Worm (Caenorhabditis elegans) whole organism, L4 larva: ENCODE results near the gene W02A2.9.
A peak's percentile ranks its signal among the peaks of the same experiment; 100 is the strongest.

Experiments used
- D1046.2 ChIP-seq: fragments of 200-800 bp; sonication (Bioruptor generic); IDR thresholded peaks from 2 replicates; pipeline ENCODE4 v1.3.6; 2022; ENCODE audit warnings: missing genetic modification characterization, missing compliant biosample characterization
- F10B5.3 ChIP-seq: sonication (generic microtip); optimal IDR thresholded peaks from 2 replicates; lab custom pipeline; 2016; ENCODE audit warnings: mild to moderate bottlenecking, missing genetic modification characterization, missing compliant biosample characterization
- F37D6.2 ChIP-seq: sonication (generic microtip); optimal IDR thresholded peaks from 2 replicates; lab custom pipeline; 2016; ENCODE audit warnings: mild to moderate bottlenecking, missing genetic modification characterization, missing compliant biosample characterization
- Y105C5A.15 ChIP-seq: fragments of 200-800 bp; sonication (Bioruptor generic); IDR thresholded peaks from 2 replicates; pipeline ENCODE4 v1.3.6; 2022; ENCODE audit warnings: missing genetic modification characterization, missing compliant biosample characterization
- Y48G9A.11 ChIP-seq: fragments of 200-800 bp; sonication (Bioruptor generic); IDR thresholded peaks from 2 replicates; pipeline ENCODE4 v1.3.6; 2022; ENCODE audit warnings: missing genetic modification reagents, missing genetic modification characterization, missing compliant biosample characterization
- Y5F2A.4 ChIP-seq: fragments of 200-800 bp; sonication (Bioruptor generic); optimal IDR thresholded peaks from 2 replicates; lab custom pipeline; 2018; ENCODE audit warnings: mild to moderate bottlenecking, missing genetic modification characterization, missing compliant biosample characterization
- Y75B8A.6 ChIP-seq: fragments of 200-800 bp; sonication (Bioruptor generic); IDR thresholded peaks from 2 replicates; pipeline ENCODE4 v1.3.6; 2022; ENCODE audit warnings: missing genetic modification reagents, missing genetic modification characterization, missing compliant biosample characterization
- ZK337.2 ChIP-seq: fragments of 200-800 bp; sonication (Bioruptor generic); IDR thresholded peaks from 2 replicates; pipeline ENCODE4 v1.3.6; 2022; ENCODE audit warnings: missing genetic modification reagents, missing genetic modification characterization, missing compliant biosample characterization
- ZK546.5 ChIP-seq, 2 experiments: sonication (generic microtip); optimal IDR thresholded peaks; 2 replicates each; lab custom pipeline; 2017; ENCODE audit warnings: missing biosample characterization in 2 of 2, missing genetic modification characterization in 2 of 2
- aha-1 ChIP-seq: fragments of 150-350 bp; peaks from one replicate; lab custom pipeline; 2014; ENCODE audit warnings: missing biosample characterization, missing genetic modification characterization
- aly-2 ChIP-seq: sonication (generic microtip); optimal IDR thresholded peaks from 2 replicates; lab custom pipeline; 2018; ENCODE audit warnings: missing biosample characterization, missing genetic modification characterization
- arid-1 ChIP-seq: fragments of 200-800 bp; sonication (Bioruptor generic); conservative IDR thresholded peaks from 2 replicates; pipeline ENCODE4 v1.3.6; 2022; ENCODE audit warnings: missing genetic modification reagents, missing genetic modification characterization, missing compliant biosample characterization
- ceh-20 ChIP-seq: fragments of 200-800 bp; sonication (Bioruptor generic); IDR thresholded peaks from 2 replicates; pipeline ENCODE4 v1.3.6; 2022; ENCODE audit warnings: missing genetic modification reagents, missing genetic modification characterization, missing compliant biosample characterization
- ceh-62 ChIP-seq: sonication (generic microtip); optimal IDR thresholded peaks from 2 replicates; lab custom pipeline; 2017; ENCODE audit warnings: missing biosample characterization, missing genetic modification characterization
- ceh-82 ChIP-seq: sonication (generic microtip); optimal IDR thresholded peaks from 2 replicates; lab custom pipeline; 2017; ENCODE audit warnings: missing biosample characterization, missing genetic modification characterization
- daf-12 ChIP-seq: fragments of 150-350 bp; optimal IDR thresholded peaks from 2 replicates; lab custom pipeline; 2014; ENCODE audit warnings: missing biosample characterization, missing genetic modification reagents, missing genetic modification characterization
- daf-19 ChIP-seq: fragments of 200-800 bp; sonication (Bioruptor generic); conservative IDR thresholded peaks from 2 replicates; pipeline ENCODE4 v1.3.6; 2022; ENCODE audit warnings: missing genetic modification characterization, missing compliant biosample characterization
- daf-8 ChIP-seq: fragments of 200-800 bp; sonication (Bioruptor generic); IDR thresholded peaks from 2 replicates; pipeline ENCODE4 v1.3.6; 2022; ENCODE audit warnings: missing genetic modification characterization, missing compliant biosample characterization
- dmd-8 ChIP-seq: fragments of 200-800 bp; sonication (Bioruptor generic); IDR thresholded peaks from 2 replicates; pipeline ENCODE4 v1.3.6; 2022; ENCODE audit warnings: missing genetic modification characterization, missing compliant biosample characterization
- dmd-9 ChIP-seq: fragments of 200-800 bp; sonication (Bioruptor generic); IDR thresholded peaks from 2 replicates; pipeline ENCODE4 v1.3.6; 2022; ENCODE audit warnings: missing genetic modification reagents, missing genetic modification characterization, missing compliant biosample characterization
- duxl-1 ChIP-seq: sonication (generic microtip); optimal IDR thresholded peaks from 2 replicates; lab custom pipeline; 2016; ENCODE audit warnings: mild to moderate bottlenecking, missing genetic modification characterization, moderate library complexity, missing compliant biosample characterization; ENCODE audit not compliant: poor library complexity
- dve-1 ChIP-seq: sonication (generic microtip); optimal IDR thresholded peaks from 2 replicates; lab custom pipeline; 2017; ENCODE audit warnings: antibody characterized with exemption, mild to moderate bottlenecking, missing genetic modification characterization, missing compliant biosample characterization; ENCODE audit not compliant: insufficient read depth
- egl-27 ChIP-seq: sonication (generic microtip); optimal IDR thresholded peaks from 3 replicates; lab custom pipeline; 2017; ENCODE audit warnings: missing biosample characterization, missing genetic modification reagents, missing genetic modification characterization
- egl-43 ChIP-seq: fragments of 200-800 bp; sonication (Bioruptor generic); IDR thresholded peaks from 2 replicates; pipeline ENCODE4 v1.3.6; 2022; ENCODE audit warnings: missing genetic modification reagents, missing genetic modification characterization, missing compliant biosample characterization
- fkh-10 ChIP-seq: fragments of 150-350 bp; optimal IDR thresholded peaks from 2 replicates; lab custom pipeline; 2014; ENCODE audit warnings: missing biosample characterization, missing genetic modification reagents, missing genetic modification characterization
- hlh-30 ChIP-seq: sonication (generic microtip); optimal IDR thresholded peaks from 2 replicates; lab custom pipeline; 2017; ENCODE audit warnings: antibody characterized with exemption, mild to moderate bottlenecking, missing genetic modification characterization, missing compliant biosample characterization; ENCODE audit not compliant: insufficient read depth
- lin-1 ChIP-seq: fragments of 200-800 bp; sonication (Bioruptor generic); IDR thresholded peaks from 2 replicates; pipeline ENCODE4 v1.3.6; 2022; ENCODE audit warnings: missing genetic modification reagents, missing genetic modification characterization, missing compliant biosample characterization
- lin-13 ChIP-seq: fragments of 150-350 bp; optimal IDR thresholded peaks from 2 replicates; lab custom pipeline; 2014; ENCODE audit warnings: missing biosample characterization, missing genetic modification reagents, missing genetic modification characterization
- lin-15B ChIP-seq: fragments of 150-350 bp; sonication (generic microtip); optimal IDR thresholded peaks from 3 replicates; lab custom pipeline; 2014; ENCODE audit warnings: missing biosample characterization, missing genetic modification characterization
- lin-29 ChIP-seq: fragments of 200-800 bp; sonication (Bioruptor generic); IDR thresholded peaks from 2 replicates; pipeline ENCODE4 v1.3.6; 2022; ENCODE audit warnings: missing genetic modification reagents, missing genetic modification characterization, missing compliant biosample characterization
- lin-38 ChIP-seq: fragments of 200-800 bp; sonication (Bioruptor generic); IDR thresholded peaks from 2 replicates; pipeline ENCODE4 v1.3.6; 2022; ENCODE audit warnings: missing genetic modification reagents, missing genetic modification characterization, missing compliant biosample characterization
- madf-9 ChIP-seq: fragments of 200-800 bp; sonication (Bioruptor generic); conservative IDR thresholded peaks from 2 replicates; pipeline ENCODE4 v1.3.6; 2022; ENCODE audit warnings: missing genetic modification reagents, missing genetic modification characterization, missing compliant biosample characterization
- mdl-1 ChIP-seq, 2 experiments: fragments of 150-350 bp in 1 of 2; sonication (generic microtip) in 1 of 2; optimal IDR thresholded peaks; 2 replicates each; lab custom pipeline; 2014 to 2017; ENCODE audit warnings: missing biosample characterization in 2 of 2, missing genetic modification characterization in 2 of 2
- mdt-29 ChIP-seq: fragments of 200-800 bp; sonication (Bioruptor generic); IDR thresholded peaks from 2 replicates; pipeline ENCODE4 v1.3.6; 2022; ENCODE audit warnings: missing genetic modification reagents, missing genetic modification characterization, missing compliant biosample characterization
- mxl-2 ChIP-seq: fragments of 200-800 bp; sonication (Bioruptor generic); conservative IDR thresholded peaks from 2 replicates; pipeline ENCODE4 v1.3.6; 2022; ENCODE audit warnings: missing genetic modification reagents, missing genetic modification characterization, missing compliant biosample characterization
- nhr-11 ChIP-seq: fragments of 150-350 bp; optimal IDR thresholded peaks from 2 replicates; lab custom pipeline; 2014; ENCODE audit warnings: missing biosample characterization, missing genetic modification characterization
- nhr-111 ChIP-seq: fragments of 200-800 bp; sonication (Bioruptor generic); optimal IDR thresholded peaks from 2 replicates; lab custom pipeline; 2018; ENCODE audit warnings: mild to moderate bottlenecking, missing genetic modification characterization, missing compliant biosample characterization
- nhr-28 ChIP-seq: fragments of 150-350 bp; optimal IDR thresholded peaks from 2 replicates; lab custom pipeline; 2014; ENCODE audit warnings: missing biosample characterization, missing genetic modification characterization
- nhr-41 ChIP-seq: fragments of 200-800 bp; sonication (Bioruptor generic); IDR thresholded peaks from 2 replicates; pipeline ENCODE4 v1.3.6; 2022; ENCODE audit warnings: missing genetic modification reagents, missing genetic modification characterization, missing compliant biosample characterization
- nhr-42 ChIP-seq: fragments of 200-800 bp; sonication (Bioruptor generic); IDR thresholded peaks from 2 replicates; pipeline ENCODE4 v1.3.6; 2022; ENCODE audit warnings: missing genetic modification characterization, missing compliant biosample characterization
- nhr-48 ChIP-seq: sonication (generic microtip); optimal IDR thresholded peaks from 2 replicates; lab custom pipeline; 2016; ENCODE audit warnings: mild to moderate bottlenecking, missing genetic modification characterization, missing compliant biosample characterization
- pqm-1 ChIP-seq: sonication (generic microtip); optimal IDR thresholded peaks from 2 replicates; lab custom pipeline; 2017; ENCODE audit warnings: missing biosample characterization, missing genetic modification characterization
- rbr-2 ChIP-seq: sonication (generic microtip); optimal IDR thresholded peaks from 2 replicates; lab custom pipeline; 2016; ENCODE audit warnings: missing genotype, missing genetic modification characterization, missing compliant biosample characterization
- skn-1 ChIP-seq: fragments of 150-350 bp; optimal IDR thresholded peaks from 2 replicates; lab custom pipeline; 2014; ENCODE audit warnings: missing biosample characterization, missing genetic modification characterization
- snpc-1.2 ChIP-seq: fragments of 200-800 bp; sonication (Bioruptor generic); IDR thresholded peaks from 2 replicates; pipeline ENCODE4 v1.3.6; 2022; ENCODE audit warnings: missing genetic modification reagents, missing genetic modification characterization, missing compliant biosample characterization
- spr-3 ChIP-seq: fragments of 200-800 bp; sonication (Bioruptor generic); optimal IDR thresholded peaks from 2 replicates; lab custom pipeline; 2018; ENCODE audit warnings: mild to moderate bottlenecking, missing genetic modification characterization, missing compliant biosample characterization
- tra-1 ChIP-seq: fragments of 200-800 bp; sonication (Bioruptor generic); IDR thresholded peaks from 2 replicates; pipeline ENCODE4 v1.3.6; 2022; ENCODE audit warnings: missing genetic modification reagents, missing genetic modification characterization, missing compliant biosample characterization
- unc-62 ChIP-seq, 3 experiments: fragments of 150-350 bp in 1 of 3; sonication (generic microtip); optimal IDR thresholded peaks in 2 of 3; peaks in 1 of 3; 1 replicate in 1 of 3; 2 replicates in 2 of 3; lab custom pipeline; 2014 to 2017; ENCODE audit warnings: missing biosample characterization in 3 of 3, missing genetic modification characterization in 3 of 3, missing genetic modification reagents in 3 of 3, missing genotype in 1 of 3
- zag-1 ChIP-seq: fragments of 150-350 bp; optimal IDR thresholded peaks from 2 replicates; lab custom pipeline; 2014; ENCODE audit warnings: missing biosample characterization, missing genetic modification characterization
- zfp-2 ChIP-seq: sonication (generic microtip); optimal IDR thresholded peaks from 2 replicates; lab custom pipeline; 2016; ENCODE audit warnings: mild to moderate bottlenecking, missing genetic modification characterization, missing compliant biosample characterization
- zip-2 ChIP-seq: fragments of 150-350 bp; optimal IDR thresholded peaks from 2 replicates; lab custom pipeline; 2014; ENCODE audit warnings: missing biosample characterization, missing genetic modification characterization
- ztf-7 ChIP-seq: fragments of 150-350 bp; optimal IDR thresholded peaks from 2 replicates; lab custom pipeline; 2014; ENCODE audit warnings: missing biosample characterization, missing genetic modification characterization

Gene W02A2.9

DNA sequence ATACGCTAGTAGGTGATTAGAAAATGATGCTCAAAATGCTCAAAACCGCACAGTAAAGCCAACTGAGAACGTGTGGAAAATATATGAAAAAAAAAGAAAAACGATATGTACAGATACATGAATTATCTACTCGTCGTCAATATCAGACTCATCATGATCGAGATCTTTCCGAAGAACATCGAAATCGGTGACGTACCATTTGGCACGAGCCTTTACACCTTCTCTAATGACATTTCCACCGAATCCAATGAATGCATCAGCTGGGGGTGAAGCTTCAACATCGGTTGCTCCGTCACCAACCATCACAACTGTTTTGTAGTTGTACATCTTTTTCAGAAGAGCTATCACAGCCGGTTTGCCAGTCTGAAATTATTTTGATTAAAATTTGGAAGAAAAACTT lies 41.8 kb downstream of the W02A2.9 start:
- TF ChIP-seq egl-27 = no peak
- TF ChIP-seq mdt-29 (GFP tag; lab: Robert Waterston, UW) = no peak
- 0 out of 2 replicates have a peak, but pooled peaks have one; percentile 49 for TF ChIP-seq dmd-8
- no peak for TF ChIP-seq zip-2 (tag; lab: Kevin White, UChicago)
- TF ChIP-seq tra-1 (GFP tag; lab: Robert Waterston, UW) = 0 out of 2 replicates have a peak, but pooled peaks have one; percentile 26
- TF ChIP-seq duxl-1 (tag; lab: Kevin White, UChicago) = peak; percentile 34
- TF ChIP-seq nhr-11 (tag; lab: Kevin White, UChicago) = no peak
- no peak for TF ChIP-seq lin-15B (tag; lab: Kevin White, UChicago)
- TF ChIP-seq zfp-2 (tag; lab: Kevin White, UChicago) = no peak
- TF ChIP-seq dmd-9 = no peak
- TF ChIP-seq egl-43 = peak; percentile 67
- TF ChIP-seq lin-1 = peak; percentile 38; the same call in 1 of the 2 replicates
- TF ChIP-seq daf-8 (GFP tag; lab: Robert Waterston, UW) = no peak
- no peak for TF ChIP-seq pqm-1 (tag; lab: Kevin White, UChicago)
- TF ChIP-seq zag-1 (tag; lab: Kevin White, UChicago) = no peak
- no peak for TF ChIP-seq daf-12 (tag; lab: Kevin White, UChicago)
- TF ChIP-seq ceh-82 = no peak
- TF ChIP-seq Y5F2A.4 = no peak
- no peak for TF ChIP-seq mdl-1 (tag; optimal IDR thresholded peaks at IDR 0.05; lab: Kevin White, UChicago)
- no peak for TF ChIP-seq arid-1 (GFP tag; lab: Robert Waterston, UW)
- no peak for TF ChIP-seq mxl-2 (GFP tag; lab: Robert Waterston, UW)
- TF ChIP-seq skn-1 (tag; lab: Kevin White, UChicago) = no peak
- no peak for TF ChIP-seq hlh-30 (tag; lab: Kevin White, UChicago)
- no peak for TF ChIP-seq F37D6.2 (tag; lab: Kevin White, UChicago)
- TF ChIP-seq unc-62 (GFP tag; optimal IDR thresholded peaks at IDR 0.05 in 1 of 2; lab: Kevin White, UChicago) = no peak
- no peak for TF ChIP-seq unc-62 (tag; optimal IDR thresholded peaks at IDR 0.05; lab: Kevin White, UChicago)
- no peak for TF ChIP-seq nhr-28 (tag; lab: Kevin White, UChicago)
- no peak for TF ChIP-seq aha-1
- peak; percentile 43 for TF ChIP-seq nhr-111 (GFP tag; lab: Kevin White, UChicago)
- 0 out of 2 replicates have a peak, but pooled peaks have one; percentile 34 for TF ChIP-seq Y105C5A.15 (GFP tag; lab: Robert Waterston, UW)
- no peak for TF ChIP-seq Y48G9A.11
- no peak for TF ChIP-seq ceh-62
- TF ChIP-seq D1046.2 = no peak
- TF ChIP-seq aly-2 (tag; lab: Kevin White, UChicago) = no peak
- TF ChIP-seq F10B5.3 (tag; lab: Kevin White, UChicago) = no peak
- TF ChIP-seq snpc-1.2 (GFP tag; lab: Robert Waterston, UW) = 0 out of 2 replicates have a peak, but pooled peaks have one; percentile 11
- no peak for TF ChIP-seq lin-13 (GFP tag; lab: Kevin White, UChicago)
- TF ChIP-seq lin-29 (GFP tag; lab: Robert Waterston, UW) = no peak
- TF ChIP-seq ZK337.2 = no peak
- no peak for TF ChIP-seq nhr-48 (tag; lab: Kevin White, UChicago)
- no peak for TF ChIP-seq madf-9 (GFP tag; lab: Robert Waterston, UW)
- no peak for TF ChIP-seq rbr-2 (tag; lab: Kevin White, UChicago)
- no peak for TF ChIP-seq ZK546.5 (tag; optimal IDR thresholded peaks at IDR 0.05; lab: Kevin White, UChicago)
- no peak for TF ChIP-seq dve-1 (tag; lab: Kevin White, UChicago)
- TF ChIP-seq nhr-42 = peak; percentile 33; the same call in 1 of the 2 replicates
- no peak for TF ChIP-seq lin-38
- no peak for TF ChIP-seq daf-19 (GFP tag; lab: Robert Waterston, UW)
- no peak for TF ChIP-seq ceh-20
- no peak for TF ChIP-seq fkh-10 (GFP tag; lab: Kevin White, UChicago)
- TF ChIP-seq ztf-7 (tag; lab: Kevin White, UChicago) = no peak
- no peak for TF ChIP-seq nhr-41
- no peak for TF ChIP-seq Y75B8A.6 (GFP tag; lab: Robert Waterston, UW)
- TF ChIP-seq spr-3 (GFP tag; lab: Kevin White, UChicago) = no peak
